Worm (Caenorhabditis elegans) whole organism, L4 larva: ENCODE measurements around the gene gldi-6.

ENCODE experiments used
- F10B5.3 ChIP-seq: sonication (generic microtip); optimal IDR thresholded peaks from 2 replicates; lab custom pipeline; 2016; ENCODE audit warnings: mild to moderate bottlenecking, missing genetic modification characterization, missing compliant biosample characterization
- F26F4.8 ChIP-seq: fragments of 200-800 bp; sonication (Bioruptor generic); conservative IDR thresholded peaks from 2 replicates; pipeline ENCODE4 v1.3.6; 2022; ENCODE audit warnings: missing genetic modification characterization, missing compliant biosample characterization
- F37D6.2 ChIP-seq: sonication (generic microtip); optimal IDR thresholded peaks from 2 replicates; lab custom pipeline; 2016; ENCODE audit warnings: mild to moderate bottlenecking, missing genetic modification characterization, missing compliant biosample characterization
- Y105C5A.15 ChIP-seq: fragments of 200-800 bp; sonication (Bioruptor generic); IDR thresholded peaks from 2 replicates; pipeline ENCODE4 v1.3.6; 2022; ENCODE audit warnings: missing genetic modification characterization, missing compliant biosample characterization
- Y75B8A.6 ChIP-seq: fragments of 200-800 bp; sonication (Bioruptor generic); IDR thresholded peaks from 2 replicates; pipeline ENCODE4 v1.3.6; 2022; ENCODE audit warnings: missing genetic modification reagents, missing genetic modification characterization, missing compliant biosample characterization
- aha-1 ChIP-seq: fragments of 150-350 bp; peaks from one replicate; lab custom pipeline; 2014; ENCODE audit warnings: missing biosample characterization, missing genetic modification characterization
- attf-4 ChIP-seq: sonication (generic microtip); optimal IDR thresholded peaks from 3 replicates; lab custom pipeline; 2017; ENCODE audit warnings: missing biosample characterization, missing genetic modification characterization
- ces-1 ChIP-seq: fragments of 150-350 bp; sonication (generic microtip); optimal IDR thresholded peaks from 4 replicates; lab custom pipeline; 2014; ENCODE audit warnings: missing biosample characterization, missing genetic modification reagents, missing genetic modification characterization
- ctbp-1 ChIP-seq: fragments of 200-800 bp; sonication (Bioruptor generic); IDR thresholded peaks from 2 replicates; pipeline ENCODE4 v1.3.6; 2022; ENCODE audit warnings: missing genetic modification reagents, missing genetic modification characterization, missing compliant biosample characterization
- daf-8 ChIP-seq: fragments of 200-800 bp; sonication (Bioruptor generic); IDR thresholded peaks from 2 replicates; pipeline ENCODE4 v1.3.6; 2022; ENCODE audit warnings: missing genetic modification characterization, missing compliant biosample characterization
- dpl-1 ChIP-seq: fragments of 150-350 bp; optimal IDR thresholded peaks from 2 replicates; lab custom pipeline; 2014; ENCODE audit warnings: missing biosample characterization, missing genetic modification reagents, missing genetic modification characterization
- dve-1 ChIP-seq: sonication (generic microtip); optimal IDR thresholded peaks from 2 replicates; lab custom pipeline; 2017; ENCODE audit warnings: antibody characterized with exemption, mild to moderate bottlenecking, missing genetic modification characterization, missing compliant biosample characterization; ENCODE audit not compliant: insufficient read depth
- egl-27 ChIP-seq: sonication (generic microtip); optimal IDR thresholded peaks from 3 replicates; lab custom pipeline; 2017; ENCODE audit warnings: missing biosample characterization, missing genetic modification reagents, missing genetic modification characterization
- fkh-10 ChIP-seq: fragments of 150-350 bp; optimal IDR thresholded peaks from 2 replicates; lab custom pipeline; 2014; ENCODE audit warnings: missing biosample characterization, missing genetic modification reagents, missing genetic modification characterization
- fos-1 ChIP-seq: fragments of 150-350 bp; optimal IDR thresholded peaks from 2 replicates; lab custom pipeline; 2014; ENCODE audit warnings: missing biosample characterization, missing genetic modification characterization
- hlh-11 ChIP-seq: fragments of 200-800 bp; sonication (Bioruptor generic); optimal IDR thresholded peaks from 2 replicates; lab custom pipeline; 2018; ENCODE audit warnings: mild to moderate bottlenecking, missing genetic modification characterization, missing compliant biosample characterization
- jun-1 ChIP-seq: fragments of 150-350 bp; optimal IDR thresholded peaks from 2 replicates; lab custom pipeline; 2014; ENCODE audit warnings: missing biosample characterization, missing genetic modification reagents, missing genetic modification characterization
- lin-1 ChIP-seq: fragments of 200-800 bp; sonication (Bioruptor generic); IDR thresholded peaks from 2 replicates; pipeline ENCODE4 v1.3.6; 2022; ENCODE audit warnings: missing genetic modification reagents, missing genetic modification characterization, missing compliant biosample characterization
- lin-39 ChIP-seq: fragments of 150-350 bp; optimal IDR thresholded peaks from 2 replicates; lab custom pipeline; 2014; ENCODE audit warnings: missing biosample characterization, missing genetic modification reagents, missing genetic modification characterization
- mes-2 ChIP-seq: sonication (generic microtip); optimal IDR thresholded peaks from 2 replicates; lab custom pipeline; 2016; ENCODE audit warnings: missing genotype, mild to moderate bottlenecking, missing genetic modification characterization, missing compliant biosample characterization; ENCODE audit not compliant: poor library complexity, severe bottlenecking
- nhr-10 ChIP-seq: fragments of 150-350 bp; optimal IDR thresholded peaks from 2 replicates; lab custom pipeline; 2014; ENCODE audit warnings: missing biosample characterization, missing genetic modification characterization
- nhr-111 ChIP-seq: fragments of 200-800 bp; sonication (Bioruptor generic); optimal IDR thresholded peaks from 2 replicates; lab custom pipeline; 2018; ENCODE audit warnings: mild to moderate bottlenecking, missing genetic modification characterization, missing compliant biosample characterization
- nhr-237 ChIP-seq: sonication (generic microtip); optimal IDR thresholded peaks from 2 replicates; lab custom pipeline; 2017; ENCODE audit warnings: missing biosample characterization, missing genetic modification characterization
- nhr-25 ChIP-seq: sonication (generic microtip); optimal IDR thresholded peaks from 2 replicates; lab custom pipeline; 2017; ENCODE audit warnings: missing genetic modification characterization, mild to moderate bottlenecking, missing compliant biosample characterization, antibody characterized with exemption, moderate library complexity, borderline replicate concordance; ENCODE audit not compliant: insufficient read depth
- nhr-6 ChIP-seq: fragments of 150-350 bp; optimal IDR thresholded peaks from 2 replicates; lab custom pipeline; 2014; ENCODE audit warnings: missing biosample characterization, missing genetic modification characterization
- nhr-76 ChIP-seq: fragments of 150-350 bp; optimal IDR thresholded peaks from 2 replicates; lab custom pipeline; 2014; ENCODE audit warnings: missing biosample characterization, missing genetic modification characterization
- php-3 ChIP-seq: fragments of 200-800 bp; sonication (Bioruptor generic); IDR thresholded peaks from 2 replicates; pipeline ENCODE4 v1.3.6; 2022; ENCODE audit warnings: missing genetic modification reagents, missing genetic modification characterization, missing compliant biosample characterization
- set-16 ChIP-seq: fragments of 200-800 bp; sonication (Bioruptor generic); IDR thresholded peaks from 2 replicates; pipeline ENCODE4 v1.3.6; 2022; ENCODE audit warnings: missing genetic modification reagents, missing genetic modification characterization, missing compliant biosample characterization
- skn-1 ChIP-seq: fragments of 150-350 bp; optimal IDR thresholded peaks from 2 replicates; lab custom pipeline; 2014; ENCODE audit warnings: missing biosample characterization, missing genetic modification characterization
- snpc-1.2 ChIP-seq: fragments of 200-800 bp; sonication (Bioruptor generic); IDR thresholded peaks from 2 replicates; pipeline ENCODE4 v1.3.6; 2022; ENCODE audit warnings: missing genetic modification reagents, missing genetic modification characterization, missing compliant biosample characterization
- spr-1 ChIP-seq: sonication (generic microtip); optimal IDR thresholded peaks from 2 replicates; lab custom pipeline; 2016; ENCODE audit warnings: mild to moderate bottlenecking, missing genetic modification characterization, missing compliant biosample characterization
- unc-39 ChIP-seq: sonication (generic microtip); optimal IDR thresholded peaks from 2 replicates; lab custom pipeline; 2017; ENCODE audit warnings: missing biosample characterization, missing genetic modification characterization
- vab-7 ChIP-seq: fragments of 200-800 bp; sonication (Bioruptor generic); IDR thresholded peaks from 2 replicates; pipeline ENCODE4 v1.3.6; 2022; ENCODE audit warnings: missing genetic modification reagents, missing genetic modification characterization, missing compliant biosample characterization
- zag-1 ChIP-seq: fragments of 150-350 bp; optimal IDR thresholded peaks from 2 replicates; lab custom pipeline; 2014; ENCODE audit warnings: missing biosample characterization, missing genetic modification characterization
- zfp-2 ChIP-seq: sonication (generic microtip); optimal IDR thresholded peaks from 2 replicates; lab custom pipeline; 2016; ENCODE audit warnings: mild to moderate bottlenecking, missing genetic modification characterization, missing compliant biosample characterization
- zfp-3 ChIP-seq: fragments of 200-800 bp; sonication (Bioruptor generic); conservative IDR thresholded peaks from 2 replicates; pipeline ENCODE4 v1.3.6; 2022; ENCODE audit warnings: missing genetic modification reagents, missing genetic modification characterization, missing compliant biosample characterization

The gldi-6 gene

DNA sequence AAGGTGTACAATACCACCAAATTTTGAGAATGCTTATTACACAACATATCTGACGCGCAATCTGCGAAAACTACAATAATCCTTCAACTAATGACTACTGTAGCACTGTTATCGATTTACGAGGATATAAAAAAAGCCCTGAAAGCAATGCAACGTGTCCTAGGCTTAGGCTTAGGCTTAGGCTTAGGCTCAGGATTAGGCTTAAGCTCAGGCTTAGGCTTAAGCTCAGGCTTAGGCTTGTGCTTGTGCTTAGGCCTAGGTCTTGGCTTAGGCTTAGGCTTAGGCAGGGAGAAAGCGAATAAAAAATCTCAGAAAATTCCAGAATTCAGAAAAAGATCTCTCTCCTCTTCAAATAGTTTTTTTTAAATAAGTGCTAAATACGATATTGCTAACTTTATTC lies 12.5 kb downstream of the gldi-6 start:
- no peak for TF ChIP-seq set-16 (GFP tag; lab: Robert Waterston, UW)
- TF ChIP-seq dve-1 (tag; lab: Kevin White, UChicago) = no peak
- TF ChIP-seq attf-4 (tag; lab: Kevin White, UChicago) = no peak
- TF ChIP-seq, all 104 proteins: peak for 0

DNA sequence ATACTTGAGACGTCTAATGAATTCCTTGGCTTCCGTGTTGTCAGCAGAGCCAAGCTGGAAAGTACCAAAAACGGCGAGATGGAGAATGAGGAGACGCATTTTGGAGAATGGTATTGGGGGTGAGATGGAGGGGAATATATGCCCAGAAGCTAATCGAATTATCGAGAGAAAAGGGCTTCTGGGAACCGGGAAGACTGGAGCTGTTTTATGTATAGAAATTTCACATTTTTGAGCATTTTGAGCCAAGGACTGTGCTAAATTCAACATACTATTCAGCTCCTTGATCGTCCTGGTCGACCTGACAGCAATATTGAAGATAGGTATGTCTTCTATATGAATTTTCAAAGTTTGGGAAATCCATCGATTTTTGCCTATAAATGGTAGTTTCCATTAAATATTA lies 13.3 kb downstream of the gldi-6 start, which contains the start of gene C16C8.7:
Gene C16C8.7, minus strand, starts transcription at position 101 of the 400 bp plus-strand sequence.
- TF ChIP-seq skn-1 (tag; lab: Kevin White, UChicago) (no peak), fos-1 (tag; lab: Kevin White, UChicago) (no peak), daf-8 (no peak), nhr-6 (tag; lab: Kevin White, UChicago) (no peak), egl-27 (tag; lab: Kevin White, UChicago) (no peak), F37D6.2 (tag; lab: Kevin White, UChicago) (no peak), spr-1 (tag; lab: Kevin White, UChicago) (no peak), nhr-237 (tag; lab: Kevin White, UChicago) (no peak), F10B5.3 (no peak), nhr-10 (tag; lab: Kevin White, UChicago) (no peak), zfp-2 (no peak), ctbp-1 (GFP tag; lab: Robert Waterston, UW) (no peak), php-3 (GFP tag; lab: Robert Waterston, UW) (no peak), nhr-76 (no peak), lin-1 (GFP tag; lab: Robert Waterston, UW) (no peak), zfp-3 (no peak), nhr-111 (GFP tag; lab: Kevin White, UChicago) (no peak), Y75B8A.6 (GFP tag; lab: Robert Waterston, UW) (no peak), dpl-1 (no peak), fkh-10 (GFP tag; lab: Kevin White, UChicago) (no peak)

DNA sequence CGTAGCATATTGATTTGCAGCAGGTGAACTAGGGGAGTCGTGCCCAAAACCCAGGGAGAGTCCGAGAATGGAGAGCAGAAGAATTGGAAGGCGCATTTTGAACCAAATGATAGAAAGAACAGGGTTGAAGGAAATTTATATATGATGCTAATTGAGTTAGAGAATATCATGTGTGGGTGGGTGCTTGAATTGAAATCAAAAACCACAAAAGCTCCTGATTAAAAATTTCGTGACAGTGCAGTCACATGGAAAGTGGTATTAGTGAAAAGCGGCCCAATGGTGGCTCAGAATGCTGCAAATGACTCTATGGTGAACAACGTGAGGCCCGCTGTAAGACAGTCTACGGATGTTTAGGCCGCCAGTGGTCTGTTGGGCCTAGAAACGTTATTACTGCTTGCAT lies 14.8 kb downstream of the gldi-6 start, which contains the start of gene C16C8.8:
Gene C16C8.8, minus strand, starts transcription at position 101 of the 400 bp plus-strand sequence.
- TF ChIP-seq ctbp-1 (GFP tag; lab: Robert Waterston, UW) (no peak), Y105C5A.15 (no peak), aha-1 (no peak), zag-1 (no peak), jun-1 (no peak), dve-1 (tag; lab: Kevin White, UChicago) (no peak), unc-39 (tag; lab: Kevin White, UChicago) (no peak), hlh-11 (tag; lab: Kevin White, UChicago) (no peak), snpc-1.2 (no peak), lin-39 (no peak), mes-2 (tag; lab: Kevin White, UChicago) (no peak), set-16 (GFP tag; lab: Robert Waterston, UW) (no peak), vab-7 (GFP tag; lab: Robert Waterston, UW) (no peak), nhr-25 (tag; lab: Kevin White, UChicago) (no peak), ces-1 (GFP tag; lab: Kevin White, UChicago) (no peak)

DNA sequence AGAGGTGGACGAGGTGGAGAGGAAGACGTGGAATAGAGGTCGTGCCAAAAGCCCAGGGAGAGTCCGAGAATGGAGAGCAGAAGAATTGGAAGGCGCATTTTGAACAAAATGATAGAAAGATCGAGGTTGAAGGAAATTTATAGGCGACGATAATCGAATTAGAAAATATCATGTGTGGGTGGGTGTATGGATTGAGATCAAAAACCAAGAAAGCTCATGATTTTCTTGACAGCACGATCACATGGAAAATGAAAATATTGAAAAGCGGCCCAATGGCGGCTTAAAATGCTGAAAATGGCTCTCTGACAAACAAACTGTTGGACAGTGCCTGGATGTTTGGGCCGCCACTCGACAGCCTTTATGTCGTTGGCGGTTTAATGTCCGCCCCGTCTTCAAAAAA lies 16.4 kb downstream of the gldi-6 start, which contains the start of gene C16C8.9:
Gene C16C8.9, minus strand, starts transcription at position 101 of the 400 bp plus-strand sequence.
- TF ChIP-seq egl-27 (tag; lab: Kevin White, UChicago) (no peak), F26F4.8 (GFP tag; lab: Robert Waterston, UW) (no peak)
